Worm (Caenorhabditis elegans) whole organism, L4 larva: ENCODE results near the gene B0280.2.

Source experiments
- D1046.2 ChIP-seq: fragments of 200-800 bp; sonication (Bioruptor generic); IDR thresholded peaks from 2 replicates; pipeline ENCODE4 v1.3.6; 2022; ENCODE audit warnings: missing genetic modification characterization, missing compliant biosample characterization
- F10B5.3 ChIP-seq: sonication (generic microtip); optimal IDR thresholded peaks from 2 replicates; lab custom pipeline; 2016; ENCODE audit warnings: mild to moderate bottlenecking, missing genetic modification characterization, missing compliant biosample characterization
- F26F4.8 ChIP-seq: fragments of 200-800 bp; sonication (Bioruptor generic); conservative IDR thresholded peaks from 2 replicates; pipeline ENCODE4 v1.3.6; 2022; ENCODE audit warnings: missing genetic modification characterization, missing compliant biosample characterization
- F37D6.2 ChIP-seq: sonication (generic microtip); optimal IDR thresholded peaks from 2 replicates; lab custom pipeline; 2016; ENCODE audit warnings: mild to moderate bottlenecking, missing genetic modification characterization, missing compliant biosample characterization
- F44E2.7 ChIP-seq: fragments of 200-800 bp; sonication (Bioruptor generic); IDR thresholded peaks from 2 replicates; pipeline ENCODE4 v2.1.2; 2022; ENCODE audit warnings: missing genetic modification characterization, missing compliant biosample characterization
- T20F7.1 ChIP-seq: fragments of 200-800 bp; sonication (Bioruptor generic); optimal IDR thresholded peaks from 2 replicates; lab custom pipeline; 2018; ENCODE audit warnings: mild to moderate bottlenecking, missing genetic modification characterization, missing compliant biosample characterization
- Y105C5A.15 ChIP-seq: fragments of 200-800 bp; sonication (Bioruptor generic); IDR thresholded peaks from 2 replicates; pipeline ENCODE4 v1.3.6; 2022; ENCODE audit warnings: missing genetic modification characterization, missing compliant biosample characterization
- Y5F2A.4 ChIP-seq: fragments of 200-800 bp; sonication (Bioruptor generic); optimal IDR thresholded peaks from 2 replicates; lab custom pipeline; 2018; ENCODE audit warnings: mild to moderate bottlenecking, missing genetic modification characterization, missing compliant biosample characterization
- ZK337.2 ChIP-seq: fragments of 200-800 bp; sonication (Bioruptor generic); IDR thresholded peaks from 2 replicates; pipeline ENCODE4 v1.3.6; 2022; ENCODE audit warnings: missing genetic modification reagents, missing genetic modification characterization, missing compliant biosample characterization
- ZK546.5 ChIP-seq, 2 experiments: sonication (generic microtip); optimal IDR thresholded peaks; 2 replicates each; lab custom pipeline; 2017; ENCODE audit warnings: missing biosample characterization in 2 of 2, missing genetic modification characterization in 2 of 2
- aha-1 ChIP-seq: fragments of 150-350 bp; peaks from one replicate; lab custom pipeline; 2014; ENCODE audit warnings: missing biosample characterization, missing genetic modification characterization
- ama-1 ChIP-seq: fragments of 150-350 bp; optimal IDR thresholded peaks from 2 replicates; lab custom pipeline; 2014; ENCODE audit warnings: inconsistent platforms, mixed read lengths
- attf-4 ChIP-seq: sonication (generic microtip); optimal IDR thresholded peaks from 3 replicates; lab custom pipeline; 2017; ENCODE audit warnings: missing biosample characterization, missing genetic modification characterization
- ceh-82 ChIP-seq: sonication (generic microtip); optimal IDR thresholded peaks from 2 replicates; lab custom pipeline; 2017; ENCODE audit warnings: missing biosample characterization, missing genetic modification characterization
- cey-2 ChIP-seq: sonication (generic microtip); optimal IDR thresholded peaks from 3 replicates; lab custom pipeline; 2017; ENCODE audit warnings: missing genetic modification characterization, mild to moderate bottlenecking, missing compliant biosample characterization, antibody characterized with exemption, borderline replicate concordance; ENCODE audit not compliant: insufficient read depth
- ctbp-1 ChIP-seq: fragments of 200-800 bp; sonication (Bioruptor generic); IDR thresholded peaks from 2 replicates; pipeline ENCODE4 v1.3.6; 2022; ENCODE audit warnings: missing genetic modification reagents, missing genetic modification characterization, missing compliant biosample characterization
- daf-19 ChIP-seq: fragments of 200-800 bp; sonication (Bioruptor generic); conservative IDR thresholded peaks from 2 replicates; pipeline ENCODE4 v1.3.6; 2022; ENCODE audit warnings: missing genetic modification characterization, missing compliant biosample characterization
- daf-8 ChIP-seq: fragments of 200-800 bp; sonication (Bioruptor generic); IDR thresholded peaks from 2 replicates; pipeline ENCODE4 v1.3.6; 2022; ENCODE audit warnings: missing genetic modification characterization, missing compliant biosample characterization
- dmd-8 ChIP-seq: fragments of 200-800 bp; sonication (Bioruptor generic); IDR thresholded peaks from 2 replicates; pipeline ENCODE4 v1.3.6; 2022; ENCODE audit warnings: missing genetic modification characterization, missing compliant biosample characterization
- dmd-9 ChIP-seq: fragments of 200-800 bp; sonication (Bioruptor generic); IDR thresholded peaks from 2 replicates; pipeline ENCODE4 v1.3.6; 2022; ENCODE audit warnings: missing genetic modification reagents, missing genetic modification characterization, missing compliant biosample characterization
- dpl-1 ChIP-seq: fragments of 150-350 bp; optimal IDR thresholded peaks from 2 replicates; lab custom pipeline; 2014; ENCODE audit warnings: missing biosample characterization, missing genetic modification reagents, missing genetic modification characterization
- duxl-1 ChIP-seq: sonication (generic microtip); optimal IDR thresholded peaks from 2 replicates; lab custom pipeline; 2016; ENCODE audit warnings: mild to moderate bottlenecking, missing genetic modification characterization, moderate library complexity, missing compliant biosample characterization; ENCODE audit not compliant: poor library complexity
- dve-1 ChIP-seq: sonication (generic microtip); optimal IDR thresholded peaks from 2 replicates; lab custom pipeline; 2017; ENCODE audit warnings: antibody characterized with exemption, mild to moderate bottlenecking, missing genetic modification characterization, missing compliant biosample characterization; ENCODE audit not compliant: insufficient read depth
- hif-1 ChIP-seq, 2 experiments: sonication (generic microtip); optimal IDR thresholded peaks; 2 replicates each; lab custom pipeline; 2016 to 2017; ENCODE audit warnings: missing compliant biosample characterization in 2 of 2, missing genetic modification characterization in 2 of 2, missing genetic modification reagents in 2 of 2, missing genotype in 2 of 2, mild to moderate bottlenecking in 1 of 2
- hlh-11 ChIP-seq: fragments of 200-800 bp; sonication (Bioruptor generic); optimal IDR thresholded peaks from 2 replicates; lab custom pipeline; 2018; ENCODE audit warnings: mild to moderate bottlenecking, missing genetic modification characterization, missing compliant biosample characterization
- jun-1 ChIP-seq: fragments of 150-350 bp; optimal IDR thresholded peaks from 2 replicates; lab custom pipeline; 2014; ENCODE audit warnings: missing biosample characterization, missing genetic modification reagents, missing genetic modification characterization
- lim-7 ChIP-seq: fragments of 200-800 bp; sonication (Bioruptor generic); IDR thresholded peaks from 2 replicates; pipeline ENCODE4 v1.3.6; 2022; ENCODE audit warnings: missing genetic modification characterization, missing compliant biosample characterization
- lin-38 ChIP-seq: fragments of 200-800 bp; sonication (Bioruptor generic); IDR thresholded peaks from 2 replicates; pipeline ENCODE4 v1.3.6; 2022; ENCODE audit warnings: missing genetic modification reagents, missing genetic modification characterization, missing compliant biosample characterization
- lsy-2 ChIP-seq, 2 experiments: fragments of 150-350 bp in 1 of 2; sonication (generic microtip) in 1 of 2; optimal IDR thresholded peaks; 2 replicates each; lab custom pipeline; 2014 to 2017; ENCODE audit warnings: missing biosample characterization in 2 of 2, missing genetic modification characterization in 2 of 2
- madf-5 ChIP-seq, 2 experiments: fragments of 200-800 bp; sonication (Bioruptor generic); IDR thresholded peaks; 2 replicates each; pipeline ENCODE4 v1.3.6; 2022; ENCODE audit warnings: missing compliant biosample characterization in 2 of 2, missing genetic modification characterization in 2 of 2
- mdl-1 ChIP-seq, 2 experiments: fragments of 150-350 bp in 1 of 2; sonication (generic microtip) in 1 of 2; optimal IDR thresholded peaks; 2 replicates each; lab custom pipeline; 2014 to 2017; ENCODE audit warnings: missing biosample characterization in 2 of 2, missing genetic modification characterization in 2 of 2
- mep-1 ChIP-seq: fragments of 150-350 bp; sonication (generic microtip); optimal IDR thresholded peaks from 3 replicates; lab custom pipeline; 2014; ENCODE audit warnings: missing biosample characterization, missing genetic modification characterization
- mxl-3 ChIP-seq: fragments of 200-800 bp; sonication (Bioruptor generic); optimal IDR thresholded peaks from 2 replicates; lab custom pipeline; 2018; ENCODE audit warnings: mild to moderate bottlenecking, missing genetic modification characterization, missing compliant biosample characterization
- nhr-10 ChIP-seq: fragments of 150-350 bp; optimal IDR thresholded peaks from 2 replicates; lab custom pipeline; 2014; ENCODE audit warnings: missing biosample characterization, missing genetic modification characterization
- nhr-102 ChIP-seq: sonication (generic microtip); optimal IDR thresholded peaks from 2 replicates; lab custom pipeline; 2016; ENCODE audit warnings: mild to moderate bottlenecking, missing genetic modification characterization, moderate library complexity, missing compliant biosample characterization
- nhr-111 ChIP-seq: fragments of 200-800 bp; sonication (Bioruptor generic); optimal IDR thresholded peaks from 2 replicates; lab custom pipeline; 2018; ENCODE audit warnings: mild to moderate bottlenecking, missing genetic modification characterization, missing compliant biosample characterization
- nhr-237 ChIP-seq: sonication (generic microtip); optimal IDR thresholded peaks from 2 replicates; lab custom pipeline; 2017; ENCODE audit warnings: missing biosample characterization, missing genetic modification characterization
- nhr-28 ChIP-seq: fragments of 150-350 bp; optimal IDR thresholded peaks from 2 replicates; lab custom pipeline; 2014; ENCODE audit warnings: missing biosample characterization, missing genetic modification characterization
- nhr-41 ChIP-seq: fragments of 200-800 bp; sonication (Bioruptor generic); IDR thresholded peaks from 2 replicates; pipeline ENCODE4 v1.3.6; 2022; ENCODE audit warnings: missing genetic modification reagents, missing genetic modification characterization, missing compliant biosample characterization
- nhr-42 ChIP-seq: fragments of 200-800 bp; sonication (Bioruptor generic); IDR thresholded peaks from 2 replicates; pipeline ENCODE4 v1.3.6; 2022; ENCODE audit warnings: missing genetic modification characterization, missing compliant biosample characterization
- nhr-6 ChIP-seq: fragments of 150-350 bp; optimal IDR thresholded peaks from 2 replicates; lab custom pipeline; 2014; ENCODE audit warnings: missing biosample characterization, missing genetic modification characterization
- nhr-77 ChIP-seq: fragments of 150-350 bp; optimal IDR thresholded peaks from 2 replicates; lab custom pipeline; 2014; ENCODE audit warnings: missing biosample characterization, missing genetic modification characterization
- php-3 ChIP-seq: fragments of 200-800 bp; sonication (Bioruptor generic); IDR thresholded peaks from 2 replicates; pipeline ENCODE4 v1.3.6; 2022; ENCODE audit warnings: missing genetic modification reagents, missing genetic modification characterization, missing compliant biosample characterization
- rbr-2 ChIP-seq: sonication (generic microtip); optimal IDR thresholded peaks from 2 replicates; lab custom pipeline; 2016; ENCODE audit warnings: missing genotype, missing genetic modification characterization, missing compliant biosample characterization
- sdz-12 ChIP-seq: fragments of 200-800 bp; sonication (Bioruptor generic); optimal IDR thresholded peaks from 2 replicates; lab custom pipeline; 2018; ENCODE audit warnings: mild to moderate bottlenecking, missing genetic modification characterization, missing compliant biosample characterization
- spr-1 ChIP-seq: sonication (generic microtip); optimal IDR thresholded peaks from 2 replicates; lab custom pipeline; 2016; ENCODE audit warnings: mild to moderate bottlenecking, missing genetic modification characterization, missing compliant biosample characterization
- tra-1 ChIP-seq: fragments of 200-800 bp; sonication (Bioruptor generic); IDR thresholded peaks from 2 replicates; pipeline ENCODE4 v1.3.6; 2022; ENCODE audit warnings: missing genetic modification reagents, missing genetic modification characterization, missing compliant biosample characterization
- unc-130 ChIP-seq: sonication (generic microtip); optimal IDR thresholded peaks from 2 replicates; lab custom pipeline; 2016; ENCODE audit warnings: missing genetic modification reagents, missing genetic modification characterization, missing compliant biosample characterization
- unc-62 ChIP-seq, 3 experiments: fragments of 150-350 bp in 1 of 3; sonication (generic microtip); optimal IDR thresholded peaks in 2 of 3; peaks in 1 of 3; 1 replicate in 1 of 3; 2 replicates in 2 of 3; lab custom pipeline; 2014 to 2017; ENCODE audit warnings: missing biosample characterization in 3 of 3, missing genetic modification characterization in 3 of 3, missing genetic modification reagents in 3 of 3, missing genotype in 1 of 3
- vab-7 ChIP-seq: fragments of 200-800 bp; sonication (Bioruptor generic); IDR thresholded peaks from 2 replicates; pipeline ENCODE4 v1.3.6; 2022; ENCODE audit warnings: missing genetic modification reagents, missing genetic modification characterization, missing compliant biosample characterization
- zag-1 ChIP-seq: fragments of 150-350 bp; optimal IDR thresholded peaks from 2 replicates; lab custom pipeline; 2014; ENCODE audit warnings: missing biosample characterization, missing genetic modification characterization
- zip-2 ChIP-seq: fragments of 150-350 bp; optimal IDR thresholded peaks from 2 replicates; lab custom pipeline; 2014; ENCODE audit warnings: missing biosample characterization, missing genetic modification characterization
- ztf-11 ChIP-seq: fragments of 150-350 bp; optimal IDR thresholded peaks from 2 replicates; lab custom pipeline; 2014; ENCODE audit warnings: missing biosample characterization, missing genetic modification characterization

Gene B0280.2

DNA sequence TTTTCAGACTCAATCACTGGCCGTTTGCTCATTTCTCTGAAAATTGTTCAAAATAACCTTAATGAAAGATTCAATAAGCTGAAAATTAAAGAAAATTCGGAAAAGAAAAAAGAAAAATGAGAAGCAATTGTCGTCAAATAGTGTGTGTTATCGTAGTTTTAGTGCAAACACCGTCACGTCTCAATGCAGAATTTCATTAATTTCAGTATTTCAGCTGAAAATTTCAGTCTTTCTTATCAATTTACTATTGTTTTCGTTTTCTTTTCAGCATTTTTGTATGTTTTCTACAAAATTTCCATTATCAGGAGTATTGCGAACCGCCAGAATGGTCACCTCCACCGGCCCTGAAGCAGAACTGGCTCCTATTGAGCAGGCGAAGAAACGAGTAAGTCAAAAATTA, 1.6 kb upstream of the B0280.2 start, which contains the start of the genes B0280.9 and rpia-1:
B0280.9 (minus strand) TSS at position 36 of the 400 bp plus-strand sequence.
rpia-1 (plus strand) TSS at position 269 of the 400 bp plus-strand sequence.
- TF ChIP-seq mdl-1 (tag; optimal IDR thresholded peaks at IDR 0.05; lab: Kevin White, UChicago) (no peak), nhr-6 (tag; lab: Kevin White, UChicago) (no peak), tra-1 (GFP tag; lab: Robert Waterston, UW) (no peak), dmd-8 (GFP tag; lab: Robert Waterston, UW) (no peak), hlh-11 (tag; lab: Kevin White, UChicago) (peak; percentile 40), spr-1 (no peak), lim-7 (no peak), unc-62 (GFP tag; optimal IDR thresholded peaks at IDR 0.05 in 1 of 2; lab: Kevin White, UChicago) (peak in 1 of 2 experiments; percentile 73), unc-62 (tag; optimal IDR thresholded peaks at IDR 0.05; lab: Kevin White, UChicago) (no peak), F26F4.8 (GFP tag; lab: Robert Waterston, UW) (no peak), dmd-9 (GFP tag; lab: Robert Waterston, UW) (no peak), jun-1 (no peak), ama-1 (lab: Kevin White, UChicago) (no peak), F37D6.2 (tag; lab: Kevin White, UChicago) (no peak), zag-1 (no peak), zip-2 (tag; lab: Kevin White, UChicago) (no peak), lsy-2 (tag; optimal IDR thresholded peaks at IDR 0.05; lab: Kevin White, UChicago) (peak; percentile 42 to 96), nhr-111 (GFP tag; lab: Kevin White, UChicago) (no peak), mep-1 (tag; lab: Kevin White, UChicago) (peak; percentile 25), D1046.2 (GFP tag; lab: Robert Waterston, UW) (no peak), nhr-42 (no peak), F44E2.7 (GFP tag; lab: Robert Waterston, UW) (no peak), madf-5 (GFP tag; IDR thresholded peaks at IDR 0.05; lab: Robert Waterston, UW) (no peak), cey-2 (tag; lab: Kevin White, UChicago) (no peak), ctbp-1 (GFP tag; lab: Robert Waterston, UW) (no peak), lin-38 (GFP tag; lab: Robert Waterston, UW) (no peak), nhr-102 (tag; lab: Kevin White, UChicago) (no peak), aha-1 (tag; lab: Kevin White, UChicago) (peak; percentile 79), Y105C5A.15 (GFP tag; lab: Robert Waterston, UW) (no peak), unc-130 (GFP tag; lab: Kevin White, UChicago) (no peak), nhr-77 (peak; percentile 41), nhr-237 (no peak), sdz-12 (GFP tag; lab: Kevin White, UChicago) (no peak), dve-1 (tag; lab: Kevin White, UChicago) (peak; percentile 52), daf-8 (GFP tag; lab: Robert Waterston, UW) (no peak), ZK546.5 (tag; optimal IDR thresholded peaks at IDR 0.05; lab: Kevin White, UChicago) (no peak), dpl-1 (GFP tag; lab: Kevin White, UChicago) (peak; percentile 6), hif-1 (tag; optimal IDR thresholded peaks at IDR 0.05; lab: Kevin White, UChicago) (no peak), rbr-2 (tag; lab: Kevin White, UChicago) (no peak), nhr-28 (tag; lab: Kevin White, UChicago) (peak; percentile 6), nhr-41 (GFP tag; lab: Robert Waterston, UW) (no peak), duxl-1 (tag; lab: Kevin White, UChicago) (no peak), ztf-11 (tag; lab: Kevin White, UChicago) (no peak), mxl-3 (GFP tag; lab: Kevin White, UChicago) (no peak), F10B5.3 (no peak), php-3 (GFP tag; lab: Robert Waterston, UW) (no peak), Y5F2A.4 (no peak), nhr-10 (tag; lab: Kevin White, UChicago) (peak; percentile 16), vab-7 (no peak), ZK337.2 (no peak), daf-19 (GFP tag; lab: Robert Waterston, UW) (no peak), ceh-82 (tag; lab: Kevin White, UChicago) (no peak), T20F7.1 (GFP tag; lab: Kevin White, UChicago) (no peak), attf-4 (tag; lab: Kevin White, UChicago) (no peak)
